Fruit fly (Drosophila melanogaster) whole organism, embryonic: ENCODE results near the gene CG12301.
A peak's percentile ranks its signal among the peaks of the same experiment; 100 is the strongest.

Experiments
- Atf-2 ChIP-seq: fragments of 200-800 bp; sonication (Bioruptor generic); optimal IDR thresholded peaks from 2 replicates; lab custom pipeline; 2016; ENCODE audit warnings: missing biosample characterization, missing genetic modification characterization
- CG10366 ChIP-seq: fragments of 200-800 bp; sonication (Bioruptor generic); IDR thresholded peaks from 2 replicates; pipeline ENCODE4 v1.3.6; 2022; ENCODE audit warnings: missing biosample characterization, missing genetic modification characterization
- CG11093 ChIP-seq: fragments of 200-800 bp; sonication (Bioruptor generic); IDR thresholded peaks from 3 replicates; pipeline ENCODE4 v1.3.6; 2022; ENCODE audit warnings: missing biosample characterization, missing genetic modification characterization
- CG12942 ChIP-seq: fragments of 200-800 bp; sonication (Bioruptor generic); optimal IDR thresholded peaks from 3 replicates; lab custom pipeline; 2016; ENCODE audit warnings: missing biosample characterization, missing genetic modification characterization
- CG13287 ChIP-seq: fragments of 200-800 bp; sonication (Bioruptor generic); IDR thresholded peaks from 2 replicates; pipeline ENCODE4 v1.3.6; 2022; ENCODE audit warnings: missing biosample characterization, missing genetic modification characterization; ENCODE audit not compliant: partially characterized antibody
- CG14965 ChIP-seq: fragments of 200-800 bp; sonication (Bioruptor generic); optimal IDR thresholded peaks from 2 replicates; lab custom pipeline; 2016; ENCODE audit warnings: missing biosample characterization, missing genetic modification characterization, borderline replicate concordance
- CG16815 ChIP-seq: fragments of 200-800 bp; sonication (Bioruptor generic); optimal IDR thresholded peaks from 3 replicates; lab custom pipeline; 2017; ENCODE audit warnings: missing biosample characterization, mild to moderate bottlenecking, missing genetic modification characterization
- CG17385 ChIP-seq: fragments of 200-800 bp; sonication (Bioruptor generic); optimal IDR thresholded peaks from 3 replicates; lab custom pipeline; 2018; ENCODE audit warnings: missing biosample characterization, mild to moderate bottlenecking, missing genetic modification characterization
- CG18599 ChIP-seq: fragments of 200-800 bp; sonication (Bioruptor generic); optimal IDR thresholded peaks from 3 replicates; lab custom pipeline; 2017; ENCODE audit warnings: missing biosample characterization, missing genetic modification characterization, mild to moderate bottlenecking, moderate library complexity, missing genetic modification reagents
- CG2889 ChIP-seq: fragments of 200-800 bp; sonication (Bioruptor generic); IDR thresholded peaks from 3 replicates; pipeline ENCODE4 v1.3.6; 2022; ENCODE audit warnings: missing biosample characterization, missing genetic modification characterization
- CG31224 ChIP-seq: fragments of 200-800 bp; sonication (Bioruptor generic); IDR thresholded peaks from 2 replicates; pipeline ENCODE4 v1.3.6; 2022; ENCODE audit warnings: missing biosample characterization, missing genetic modification characterization
- CG32532 ChIP-seq: fragments of 200-800 bp; sonication (Bioruptor generic); IDR thresholded peaks from 2 replicates; pipeline ENCODE4 v1.3.6; 2022; ENCODE audit warnings: missing biosample characterization, missing genetic modification characterization
- CG3847 ChIP-seq: fragments of 200-800 bp; sonication (Bioruptor generic); IDR thresholded peaks from 2 replicates; pipeline ENCODE4 v1.3.6; 2022; ENCODE audit warnings: missing biosample characterization, missing genetic modification characterization
- CG4360 ChIP-seq: fragments of 200-800 bp; sonication (Bioruptor generic); IDR thresholded peaks from 2 replicates; pipeline ENCODE4 v1.3.6; 2022; ENCODE audit warnings: missing biosample characterization, missing genetic modification characterization
- CG5180 ChIP-seq: fragments of 200-800 bp; sonication (Bioruptor generic); optimal IDR thresholded peaks from 3 replicates; lab custom pipeline; 2017; ENCODE audit warnings: missing biosample characterization, missing genetic modification characterization, mild to moderate bottlenecking, moderate library complexity, missing genetic modification reagents
- CG5245 ChIP-seq: fragments of 200-800 bp; sonication (Bioruptor generic); optimal IDR thresholded peaks from 3 replicates; lab custom pipeline; 2016; ENCODE audit warnings: missing biosample characterization, missing genetic modification characterization
- CG7372 ChIP-seq: fragments of 200-800 bp; sonication (Bioruptor generic); IDR thresholded peaks from 2 replicates; pipeline ENCODE4 v1.3.6; 2022; ENCODE audit warnings: missing biosample characterization, missing genetic modification characterization
- CG7963 ChIP-seq: fragments of 200-800 bp; sonication (Bioruptor generic); IDR thresholded peaks from 3 replicates; pipeline ENCODE4 v1.3.6; 2022; ENCODE audit warnings: missing biosample characterization, missing genetic modification characterization; ENCODE audit not compliant: partially characterized antibody
- CG8388 ChIP-seq: fragments of 200-800 bp; sonication (Bioruptor generic); optimal IDR thresholded peaks from 2 replicates; lab custom pipeline; 2019; ENCODE audit warnings: missing biosample characterization, mild to moderate bottlenecking, missing genetic modification characterization, moderate library complexity
- CG8924 ChIP-seq: fragments of 200-800 bp; optimal IDR thresholded peaks from 3 replicates; lab custom pipeline; 2019; ENCODE audit warnings: missing biosample characterization, mild to moderate bottlenecking, missing genetic modification characterization, moderate library complexity
- CG9817 ChIP-seq: fragments of 200-800 bp; sonication (Bioruptor generic); optimal IDR thresholded peaks from 2 replicates; lab custom pipeline; 2018; ENCODE audit warnings: missing biosample characterization, mild to moderate bottlenecking, missing genetic modification characterization, moderate library complexity
- D19A ChIP-seq: fragments of 200-800 bp; optimal IDR thresholded peaks from 3 replicates; lab custom pipeline; 2019; ENCODE audit warnings: missing biosample characterization, mild to moderate bottlenecking, missing genetic modification characterization, moderate library complexity
- Fer1 ChIP-seq: fragments of 200-800 bp; sonication (Bioruptor generic); optimal IDR thresholded peaks from 2 replicates; lab custom pipeline; 2017; ENCODE audit warnings: missing biosample characterization, mild to moderate bottlenecking, missing genetic modification characterization
- HLH3B ChIP-seq: fragments of 200-800 bp; sonication (Bioruptor generic); IDR thresholded peaks from 2 replicates; pipeline ENCODE4 v1.3.6; 2022; ENCODE audit warnings: missing biosample characterization, missing genetic modification characterization
- Optix ChIP-seq: fragments of 200-800 bp; sonication (Bioruptor generic); IDR thresholded peaks from 3 replicates; pipeline ENCODE4 v1.3.6; 2022; ENCODE audit warnings: missing biosample characterization, missing genetic modification characterization
- Scr ChIP-seq: fragments of 200-800 bp; sonication (Bioruptor generic); IDR thresholded peaks from 2 replicates; pipeline ENCODE4 v1.3.6; 2022; ENCODE audit warnings: missing biosample characterization, missing genetic modification characterization; ENCODE audit not compliant: partially characterized antibody
- Xbp1 ChIP-seq: fragments of 200-800 bp; sonication (Bioruptor generic); optimal IDR thresholded peaks from 3 replicates; lab custom pipeline; 2016; ENCODE audit warnings: missing biosample characterization, mild to moderate bottlenecking, missing genetic modification characterization
- br ChIP-seq: fragments of >200 bp; optimal IDR thresholded peaks from 2 replicates; lab custom pipeline; 2017
- chif ChIP-seq, 2 experiments: fragments of 200-800 bp; sonication (Bioruptor generic); optimal IDR thresholded peaks; 3 replicates each; lab custom pipeline; 2016; ENCODE audit warnings: missing biosample characterization in 2 of 2, missing genetic modification characterization in 2 of 2
- cwo ChIP-seq: fragments of 200-800 bp; sonication (Bioruptor generic); optimal IDR thresholded peaks from 3 replicates; lab custom pipeline; 2017; ENCODE audit warnings: missing biosample characterization, missing genetic modification characterization, mild to moderate bottlenecking, moderate library complexity, missing genetic modification reagents
- gfzf ChIP-seq: fragments of 200-800 bp; sonication (Bioruptor generic); optimal IDR thresholded peaks from 2 replicates; lab custom pipeline; 2016; ENCODE audit warnings: missing biosample characterization, mild to moderate bottlenecking, missing genetic modification characterization, moderate library complexity
- gsb ChIP-seq: fragments of 200-800 bp; sonication (Bioruptor generic); IDR thresholded peaks from 2 replicates; pipeline ENCODE4 v1.3.6; 2022; ENCODE audit warnings: missing biosample characterization, missing genetic modification characterization
- gt ChIP-seq: fragments of 200-800 bp; sonication (Bioruptor generic); IDR thresholded peaks from 2 replicates; pipeline ENCODE4 v1.3.6; 2022; ENCODE audit warnings: missing biosample characterization, missing genetic modification characterization
- ham ChIP-seq: fragments of 200-800 bp; sonication (Bioruptor generic); IDR thresholded peaks from 2 replicates; pipeline ENCODE4 v1.3.6; 2022; ENCODE audit warnings: missing biosample characterization, missing genetic modification characterization
- inv ChIP-seq: fragments of 200-800 bp; sonication (Bioruptor generic); IDR thresholded peaks from 2 replicates; pipeline ENCODE4 v1.3.6; 2022; ENCODE audit warnings: missing biosample characterization, missing genetic modification characterization; ENCODE audit not compliant: partially characterized antibody
- mam ChIP-seq: fragments of 200-800 bp; sonication (Bioruptor generic); optimal IDR thresholded peaks from 3 replicates; lab custom pipeline; 2016; ENCODE audit warnings: missing biosample characterization, missing genetic modification characterization
- oc ChIP-seq: fragments of 200-800 bp; sonication (Bioruptor generic); optimal IDR thresholded peaks from 2 replicates; lab custom pipeline; 2018; ENCODE audit warnings: missing biosample characterization, mild to moderate bottlenecking, missing genetic modification characterization, moderate library complexity
- peb ChIP-seq: fragments of 200-800 bp; sonication (Bioruptor generic); IDR thresholded peaks from 2 replicates; pipeline ENCODE4 v1.3.6; 2022; ENCODE audit warnings: missing biosample characterization, missing genetic modification characterization
- pho ChIP-seq: fragments of 200-800 bp; sonication (Bioruptor generic); optimal IDR thresholded peaks from 2 replicates; lab custom pipeline; 2016; ENCODE audit warnings: missing biosample characterization, missing genetic modification characterization
- phol ChIP-seq: fragments of 200-800 bp; sonication (Bioruptor generic); optimal IDR thresholded peaks from 3 replicates; lab custom pipeline; 2018; ENCODE audit warnings: missing biosample characterization, mild to moderate bottlenecking, missing genetic modification characterization, moderate library complexity
- pros ChIP-seq: fragments of 200-800 bp; sonication (Bioruptor generic); optimal IDR thresholded peaks from 3 replicates; lab custom pipeline; 2019; ENCODE audit warnings: missing biosample characterization, mild to moderate bottlenecking, missing genetic modification characterization, moderate library complexity
- pum ChIP-seq: fragments of 200-800 bp; sonication (Bioruptor generic); optimal IDR thresholded peaks from 2 replicates; lab custom pipeline; 2016; ENCODE audit warnings: missing biosample characterization, missing genetic modification characterization
- repo ChIP-seq: fragments of 200-800 bp; sonication (Bioruptor generic); optimal IDR thresholded peaks from 2 replicates; lab custom pipeline; 2016; ENCODE audit warnings: missing biosample characterization, missing genetic modification characterization
- sim ChIP-seq: fragments of 200-800 bp; sonication (Bioruptor generic); IDR thresholded peaks from 2 replicates; pipeline ENCODE4 v1.3.6; 2022; ENCODE audit warnings: missing biosample characterization, missing genetic modification characterization
- slp2 ChIP-seq: fragments of 200-800 bp; sonication (Bioruptor generic); optimal IDR thresholded peaks from 2 replicates; lab custom pipeline; 2016; ENCODE audit warnings: missing biosample characterization, missing genetic modification characterization
- trem ChIP-seq: fragments of 200-800 bp; optimal IDR thresholded peaks from 3 replicates; lab custom pipeline; 2019; ENCODE audit warnings: missing biosample characterization, mild to moderate bottlenecking, missing genetic modification characterization, moderate library complexity
- yki ChIP-seq: fragments of >200 bp; optimal IDR thresholded peaks from 3 replicates; lab custom pipeline; 2018
- z ChIP-seq: fragments of 200-800 bp; sonication (Bioruptor generic); IDR thresholded peaks from 3 replicates; pipeline ENCODE4 v1.3.6; 2022; ENCODE audit warnings: missing biosample characterization, missing genetic modification characterization
- zfh1 ChIP-seq: fragments of 200-800 bp; sonication (Bioruptor generic); IDR thresholded peaks from 3 replicates; pipeline ENCODE4 v1.3.6; 2022; ENCODE audit warnings: missing biosample characterization, missing genetic modification characterization

The CG12301 gene

dm6 chr3L:15534274-15535227, 46.0 kb upstream of the CG12301 start (continued):
- peak; percentile 51 for TF ChIP-seq CG3847 (GFP tag; lab: Robert Waterston, UW)
- no peak for TF ChIP-seq gsb (GFP tag; lab: Robert Waterston, UW)
- no peak for TF ChIP-seq repo (GFP tag; lab: Kevin White, UChicago)
- TF ChIP-seq sim (GFP tag; lab: Robert Waterston, UW) = no peak
- no peak for TF ChIP-seq CG31224
- peak; percentile 77 for TF ChIP-seq CG16815
- TF ChIP-seq Scr = no peak
- TF ChIP-seq trem (tag; lab: Kevin White, UChicago) = no peak
- TF ChIP-seq CG18599 (GFP tag; lab: Kevin White, UChicago) = peak; percentile 66
- peak; percentile 43 to 64 for TF ChIP-seq chif (GFP tag; optimal IDR thresholded peaks at IDR 0.05; lab: Kevin White, UChicago)
- no peak for TF ChIP-seq br (lab: Kevin White, UChicago)
- TF ChIP-seq z = no peak
- peak; percentile 49 for TF ChIP-seq CG8388 (GFP tag; lab: Kevin White, UChicago)
- TF ChIP-seq D19A (tag; lab: Kevin White, UChicago) = peak; percentile 39
- peak; percentile 41 for TF ChIP-seq slp2 (GFP tag; lab: Kevin White, UChicago)
- TF ChIP-seq CG32532 = peak; percentile 35; the same call in 1 of the 2 replicates
- 0 out of 3 replicates have a peak, but pooled peaks have one; percentile 16 for TF ChIP-seq CG11093 (GFP tag; lab: Robert Waterston, UW)
- peak; percentile 44; the same call in 1 of the 2 replicates for TF ChIP-seq CG7372 (GFP tag; lab: Robert Waterston, UW)
- TF ChIP-seq ham (GFP tag; lab: Robert Waterston, UW) = no peak
- TF ChIP-seq mam (GFP tag; lab: Kevin White, UChicago) = peak; percentile 62
- TF ChIP-seq Fer1 (GFP tag; lab: Kevin White, UChicago) = no peak
- TF ChIP-seq Optix = no peak
- TF ChIP-seq CG9817 (tag; lab: Kevin White, UChicago) = peak; percentile 57
- peak; percentile 41; the same call in 1 of the 2 replicates for TF ChIP-seq HLH3B (GFP tag; lab: Robert Waterston, UW)
- TF ChIP-seq CG7963 (GFP tag; lab: Robert Waterston, UW) = no peak
- TF ChIP-seq CG2889 (GFP tag; lab: Robert Waterston, UW) = no peak
- no peak for TF ChIP-seq oc
- peak; percentile 75 for TF ChIP-seq CG17385 (GFP tag; lab: Kevin White, UChicago)
- no peak for TF ChIP-seq CG13287
- TF ChIP-seq pros = peak; percentile 18
- TF ChIP-seq inv (GFP tag; lab: Robert Waterston, UW) = no peak
- TF ChIP-seq gt (GFP tag; lab: Robert Waterston, UW) = no peak
- peak; percentile 6 for TF ChIP-seq CG5180
- TF ChIP-seq CG14965 (GFP tag; lab: Kevin White, UChicago) = no peak
- peak; percentile 50; the same call in 1 of the 2 replicates for TF ChIP-seq CG4360
- no peak for TF ChIP-seq CG5245 (GFP tag; lab: Kevin White, UChicago)
- peak; percentile 66 for TF ChIP-seq phol (tag; lab: Kevin White, UChicago)
- peak; percentile 73 for TF ChIP-seq pho (GFP tag; lab: Kevin White, UChicago)
- peak; percentile 43 for TF ChIP-seq cwo (GFP tag; lab: Kevin White, UChicago)
- TF ChIP-seq CG12942 (GFP tag; lab: Kevin White, UChicago) = peak; percentile 43
- TF ChIP-seq pum (GFP tag; lab: Kevin White, UChicago) = peak; percentile 59
- peak; percentile 72 for TF ChIP-seq Xbp1
- TF ChIP-seq CG8924 (tag; lab: Kevin White, UChicago) = peak; percentile 66
- 0 out of 3 replicates have a peak, but pooled peaks have one; percentile 7 for TF ChIP-seq zfh1
- TF ChIP-seq CG10366 = peak; percentile 51
- TF ChIP-seq yki (lab: Kevin White, UChicago) = peak; percentile 14
- TF ChIP-seq Atf-2 (GFP tag; lab: Kevin White, UChicago) = peak; percentile 58
- TF ChIP-seq peb = no peak
- TF ChIP-seq gfzf (GFP tag; lab: Kevin White, UChicago) = no peak
